Worm (Caenorhabditis elegans) whole organism, midembryonic: ENCODE results near the gene C16C8.27.

Experiments used
- ztf-23 ChIP-seq: fragments of 200-800 bp; sonication (Bioruptor generic); IDR thresholded peaks from 2 replicates; pipeline ENCODE4 v1.3.6; 2022; ENCODE audit warnings: missing genetic modification reagents, missing genetic modification characterization, missing compliant biosample characterization
- ztf-29 ChIP-seq: fragments of 200-800 bp; sonication (Bioruptor generic); IDR thresholded peaks from 2 replicates; pipeline ENCODE4 v1.3.6; 2022; ENCODE audit warnings: missing genetic modification reagents, missing genetic modification characterization, missing compliant biosample characterization

DNA sequence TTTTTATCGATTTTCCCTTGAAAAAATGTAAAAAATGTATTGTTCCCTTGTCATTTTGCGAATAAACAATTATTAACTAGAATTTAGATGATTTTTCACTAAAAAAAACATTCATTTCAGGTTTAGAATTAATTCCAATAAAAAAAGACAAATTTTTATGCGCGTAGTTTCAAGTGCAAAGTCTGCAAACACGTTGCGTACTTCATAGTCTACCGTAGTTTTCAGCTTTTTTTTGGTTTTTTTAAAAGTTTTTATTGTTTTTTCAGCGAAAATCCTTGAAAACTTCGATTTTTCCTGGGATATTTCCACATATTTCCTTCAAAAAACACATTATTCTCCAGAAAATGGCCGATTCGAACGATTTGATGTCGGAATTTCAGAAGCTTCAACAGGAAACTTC is 12.0 kb downstream of the C16C8.27 start, which contains the start of gene C16C8.11:
- TF ChIP-seq ztf-29 (GFP tag; lab: Robert Waterston, UW): no peak
- TF ChIP-seq ztf-23: no peak
